Fruit fly (Drosophila melanogaster) whole organism, prepupa: ENCODE results near the gene CG7916.
A peak's percentile ranks its signal among the peaks of the same experiment; 100 is the strongest.

ENCODE experiments used
- CG10631 ChIP-seq: fragments of 200-800 bp; sonication (Bioruptor generic); optimal IDR thresholded peaks from 2 replicates; lab custom pipeline; 2016; ENCODE audit warnings: missing biosample characterization, missing genetic modification characterization
- CG10669 ChIP-seq: fragments of 200-800 bp; sonication (Bioruptor generic); optimal IDR thresholded peaks from 3 replicates; lab custom pipeline; 2018; ENCODE audit warnings: missing biosample characterization, mild to moderate bottlenecking, missing genetic modification characterization, moderate library complexity
- CG11294 ChIP-seq: fragments of 200-800 bp; sonication (Bioruptor generic); IDR thresholded peaks from 2 replicates; pipeline ENCODE4 v1.3.6; 2022; ENCODE audit warnings: missing biosample characterization, missing genetic modification characterization
- CG11762 ChIP-seq: fragments of 200-800 bp; sonication (Bioruptor generic); optimal IDR thresholded peaks from 3 replicates; lab custom pipeline; 2016; ENCODE audit warnings: missing biosample characterization, missing genetic modification characterization; ENCODE audit not compliant: insufficient read depth
- CG11902 ChIP-seq: fragments of 200-800 bp; sonication (Bioruptor generic); optimal IDR thresholded peaks from 3 replicates; lab custom pipeline; 2016; ENCODE audit warnings: missing biosample characterization, missing genetic modification characterization
- CG15336 ChIP-seq: fragments of 200-800 bp; sonication (Bioruptor generic); IDR thresholded peaks from 2 replicates; pipeline ENCODE4 v1.3.6; 2022; ENCODE audit warnings: missing biosample characterization, missing genetic modification characterization
- CG1621 ChIP-seq: fragments of 200-800 bp; sonication (Bioruptor generic); optimal IDR thresholded peaks from 3 replicates; lab custom pipeline; 2018; ENCODE audit warnings: missing biosample characterization, mild to moderate bottlenecking, missing genetic modification characterization
- CG16779 ChIP-seq: fragments of 200-800 bp; sonication (Bioruptor generic); optimal IDR thresholded peaks from 3 replicates; lab custom pipeline; 2017; ENCODE audit warnings: missing biosample characterization, mild to moderate bottlenecking, missing genetic modification characterization
- CG3032 ChIP-seq: fragments of 200-800 bp; optimal IDR thresholded peaks from 2 replicates; lab custom pipeline; 2019; ENCODE audit warnings: missing biosample characterization, mild to moderate bottlenecking, missing genetic modification characterization, moderate library complexity
- CG31627 ChIP-seq: fragments of 200-800 bp; sonication (Bioruptor generic); optimal IDR thresholded peaks from 3 replicates; lab custom pipeline; 2016; ENCODE audit warnings: missing biosample characterization, missing genetic modification characterization
- CG34406 ChIP-seq: fragments of 200-800 bp; sonication (Bioruptor generic); optimal IDR thresholded peaks from 3 replicates; lab custom pipeline; 2016; ENCODE audit warnings: missing biosample characterization, missing genetic modification characterization
- CG3919 ChIP-seq: fragments of 200-800 bp; sonication (Bioruptor generic); optimal IDR thresholded peaks from 3 replicates; lab custom pipeline; 2016; ENCODE audit warnings: missing biosample characterization, missing genetic modification characterization
- CG4318 ChIP-seq: fragments of 200-800 bp; sonication (Bioruptor generic); optimal IDR thresholded peaks from 3 replicates; lab custom pipeline; 2017; ENCODE audit warnings: missing biosample characterization, mild to moderate bottlenecking, missing genetic modification characterization
- CG6163 ChIP-seq: fragments of 200-800 bp; sonication (Bioruptor generic); IDR thresholded peaks from 3 replicates; pipeline ENCODE4 v1.3.6; 2022; ENCODE audit warnings: missing biosample characterization, missing genetic modification characterization
- CG6276 ChIP-seq: fragments of 200-800 bp; sonication (Bioruptor generic); optimal IDR thresholded peaks from 2 replicates; lab custom pipeline; 2017; ENCODE audit warnings: missing biosample characterization, mild to moderate bottlenecking, missing genetic modification characterization
- CG6792 ChIP-seq: fragments of 200-800 bp; sonication (Bioruptor generic); optimal IDR thresholded peaks from 3 replicates; lab custom pipeline; 2016; ENCODE audit warnings: missing biosample characterization, missing genetic modification characterization
- CG6808 ChIP-seq: fragments of 200-800 bp; sonication (Bioruptor generic); optimal IDR thresholded peaks from 3 replicates; lab custom pipeline; 2017; ENCODE audit warnings: missing biosample characterization, missing genetic modification characterization, mild to moderate bottlenecking, moderate library complexity, missing genetic modification reagents
- CG6854 ChIP-seq: fragments of 200-800 bp; sonication (Bioruptor generic); optimal IDR thresholded peaks from 2 replicates; lab custom pipeline; 2017; ENCODE audit warnings: missing biosample characterization, mild to moderate bottlenecking, missing genetic modification characterization
- CG7368 ChIP-seq: fragments of 200-800 bp; sonication (Bioruptor generic); optimal IDR thresholded peaks from 3 replicates; lab custom pipeline; 2016; ENCODE audit warnings: missing biosample characterization, missing genetic modification characterization
- CG8119 ChIP-seq: fragments of 200-800 bp; sonication (Bioruptor generic); IDR thresholded peaks from 3 replicates; pipeline ENCODE4 v1.3.6; 2022; ENCODE audit warnings: missing biosample characterization, missing genetic modification characterization
- CG8319 ChIP-seq: fragments of 200-800 bp; sonication (Bioruptor generic); optimal IDR thresholded peaks from 3 replicates; lab custom pipeline; 2016; ENCODE audit warnings: missing biosample characterization, missing genetic modification characterization
- CG8632 ChIP-seq: fragments of 200-800 bp; sonication (Bioruptor generic); optimal IDR thresholded peaks from 3 replicates; lab custom pipeline; 2016; ENCODE audit warnings: missing biosample characterization, missing genetic modification characterization
- Eip75B ChIP-seq: fragments of 200-800 bp; sonication (Bioruptor generic); optimal IDR thresholded peaks from 3 replicates; lab custom pipeline; 2016; ENCODE audit warnings: missing biosample characterization, missing genetic modification characterization
- Eip78C ChIP-seq: fragments of 200-800 bp; sonication (Bioruptor generic); peaks from one replicate; lab custom pipeline; 2016; ENCODE audit warnings: missing biosample characterization, missing genetic modification characterization
- Eip93F ChIP-seq: fragments of 200-800 bp; sonication (Bioruptor generic); optimal IDR thresholded peaks from 2 replicates; lab custom pipeline; 2016; ENCODE audit warnings: missing biosample characterization, mild to moderate bottlenecking, missing genetic modification characterization
- Ets21C ChIP-seq: fragments of 200-800 bp; sonication (Bioruptor generic); optimal IDR thresholded peaks from 3 replicates; lab custom pipeline; 2016; ENCODE audit warnings: missing biosample characterization, missing genetic modification characterization
- Gug ChIP-seq: fragments of 200-800 bp; sonication (Bioruptor generic); IDR thresholded peaks from 2 replicates; pipeline ENCODE4 v1.3.6; 2022; ENCODE audit warnings: missing biosample characterization, missing genetic modification characterization
- Hr38 ChIP-seq: sonication (Bioruptor generic); optimal IDR thresholded peaks from 2 replicates; lab custom pipeline; 2016; ENCODE audit warnings: missing biosample characterization, missing genetic modification characterization
- Hr39 ChIP-seq: fragments of 200-800 bp; sonication (Bioruptor generic); optimal IDR thresholded peaks from 2 replicates; lab custom pipeline; 2016; ENCODE audit warnings: missing biosample characterization, missing genetic modification characterization
- Lpt ChIP-seq: fragments of 200-800 bp; sonication (Bioruptor generic); optimal IDR thresholded peaks from 3 replicates; lab custom pipeline; 2016; ENCODE audit warnings: missing biosample characterization, missing genetic modification characterization
- OdsH ChIP-seq: fragments of 200-800 bp; sonication (Bioruptor generic); optimal IDR thresholded peaks from 3 replicates; lab custom pipeline; 2016; ENCODE audit warnings: missing biosample characterization, missing genetic modification characterization
- Smox ChIP-seq: fragments of 200-800 bp; sonication (Bioruptor generic); optimal IDR thresholded peaks from 3 replicates; lab custom pipeline; 2016; ENCODE audit warnings: missing biosample characterization, missing genetic modification characterization
- Sox102F ChIP-seq: fragments of 200-800 bp; sonication (Bioruptor generic); optimal IDR thresholded peaks from 2 replicates; lab custom pipeline; 2016; ENCODE audit warnings: missing biosample characterization, mild to moderate bottlenecking, missing genetic modification characterization
- Sox14 ChIP-seq: fragments of 200-800 bp; sonication (Bioruptor generic); optimal IDR thresholded peaks from 3 replicates; lab custom pipeline; 2016; ENCODE audit warnings: missing biosample characterization, missing genetic modification characterization
- Sox15 ChIP-seq: fragments of 200-800 bp; sonication (Bioruptor generic); optimal IDR thresholded peaks from 3 replicates; lab custom pipeline; 2016; ENCODE audit warnings: missing biosample characterization, missing genetic modification characterization
- achi ChIP-seq: fragments of 200-800 bp; sonication (Bioruptor generic); optimal IDR thresholded peaks from 3 replicates; lab custom pipeline; 2016; ENCODE audit warnings: missing biosample characterization, missing genetic modification characterization
- acj6 ChIP-seq: fragments of 200-800 bp; sonication (Bioruptor generic); optimal IDR thresholded peaks from 3 replicates; lab custom pipeline; 2016; ENCODE audit warnings: missing biosample characterization, missing genetic modification characterization
- dsx ChIP-seq: fragments of 200-800 bp; optimal IDR thresholded peaks from 3 replicates; lab custom pipeline; 2019; ENCODE audit warnings: missing biosample characterization, mild to moderate bottlenecking, missing genetic modification characterization, moderate library complexity; ENCODE audit not compliant: poor library complexity, severe bottlenecking
- esn ChIP-seq: fragments of 200-800 bp; sonication (Bioruptor generic); optimal IDR thresholded peaks from 2 replicates; lab custom pipeline; 2016; ENCODE audit warnings: missing biosample characterization, mild to moderate bottlenecking, missing genetic modification characterization, moderate library complexity
- fd59A ChIP-seq: fragments of 200-800 bp; sonication (Bioruptor generic); optimal IDR thresholded peaks from 2 replicates; lab custom pipeline; 2017; ENCODE audit warnings: missing biosample characterization, mild to moderate bottlenecking, missing genetic modification characterization, missing genetic modification reagents
- fd85E ChIP-seq: fragments of 200-800 bp; sonication (Bioruptor generic); optimal IDR thresholded peaks from 3 replicates; lab custom pipeline; 2016; ENCODE audit warnings: missing biosample characterization, missing genetic modification characterization
- fkh ChIP-seq: fragments of 200-800 bp; sonication (Bioruptor generic); optimal IDR thresholded peaks from 3 replicates; lab custom pipeline; 2017; ENCODE audit warnings: missing biosample characterization, mild to moderate bottlenecking, missing genetic modification characterization, moderate library complexity
- lz ChIP-seq: fragments of 200-800 bp; sonication (Bioruptor generic); optimal IDR thresholded peaks from 3 replicates; lab custom pipeline; 2016; ENCODE audit warnings: missing biosample characterization, missing genetic modification characterization
- net ChIP-seq: fragments of 200-800 bp; sonication (Bioruptor generic); optimal IDR thresholded peaks from 3 replicates; lab custom pipeline; 2016; ENCODE audit warnings: missing biosample characterization, missing genetic modification characterization
- salr ChIP-seq, 2 experiments: fragments of 200-800 bp; sonication (Bioruptor generic); optimal IDR thresholded peaks; 3 replicates each; lab custom pipeline; 2016 to 2018; ENCODE audit warnings: missing biosample characterization in 2 of 2, missing genetic modification characterization in 2 of 2, mild to moderate bottlenecking in 1 of 2
- ss ChIP-seq, 2 experiments: fragments of 200-800 bp; sonication (Bioruptor generic); optimal IDR thresholded peaks; 2 replicates in 1 of 2; 3 replicates in 1 of 2; lab custom pipeline; 2017 to 2018; ENCODE audit warnings: mild to moderate bottlenecking in 2 of 2, missing biosample characterization in 2 of 2, missing genetic modification characterization in 2 of 2, moderate library complexity in 1 of 2
- svp ChIP-seq: fragments of 200-800 bp; sonication (Bioruptor generic); peaks from one replicate; lab custom pipeline; 2016; ENCODE audit warnings: missing biosample characterization, missing genetic modification characterization
- topi ChIP-seq: fragments of 200-800 bp; sonication (Bioruptor generic); optimal IDR thresholded peaks from 3 replicates; lab custom pipeline; 2016; ENCODE audit warnings: missing biosample characterization, missing genetic modification characterization
- vri ChIP-seq: fragments of 200-800 bp; sonication (Bioruptor generic); optimal IDR thresholded peaks from 3 replicates; lab custom pipeline; 2016; ENCODE audit warnings: missing biosample characterization, mild to moderate bottlenecking, missing genetic modification characterization

The CG7916 gene

DNA sequence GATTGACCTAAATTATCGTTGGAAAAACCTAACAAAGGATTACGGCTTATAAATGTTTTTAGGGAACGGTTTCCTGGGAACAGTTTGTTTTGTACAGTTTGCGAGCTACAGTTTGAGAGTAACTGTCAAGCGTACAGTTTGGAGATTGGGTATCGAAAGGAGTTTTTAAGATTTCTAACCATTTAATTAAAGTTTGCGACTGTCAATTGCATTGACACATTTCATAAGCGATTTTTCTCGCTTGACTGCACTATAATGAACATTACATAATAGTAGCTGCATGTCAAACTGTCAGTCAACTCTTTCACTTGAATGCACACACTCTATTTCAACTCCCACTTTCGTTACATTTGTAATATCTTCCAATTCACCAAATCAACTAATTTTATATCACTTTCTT is 46.3 kb downstream of the CG7916 start:
- TF ChIP-seq CG31627 (GFP tag; lab: Kevin White, UChicago) (no peak), achi (GFP tag; lab: Kevin White, UChicago) (no peak), CG6276 (GFP tag; lab: Kevin White, UChicago) (no peak), dsx (no peak), CG6854 (no peak), CG11294 (no peak), CG6163 (GFP tag; lab: Robert Waterston, UW) (no peak), Ets21C (GFP tag; lab: Kevin White, UChicago) (no peak), acj6 (GFP tag; lab: Kevin White, UChicago) (no peak), CG3919 (no peak), CG4318 (GFP tag; lab: Kevin White, UChicago) (no peak), fd85E (GFP tag; lab: Kevin White, UChicago) (no peak), CG3032 (tag; lab: Kevin White, UChicago) (no peak), vri (no peak), Sox15 (no peak), CG6808 (GFP tag; lab: Kevin White, UChicago) (no peak)

DNA sequence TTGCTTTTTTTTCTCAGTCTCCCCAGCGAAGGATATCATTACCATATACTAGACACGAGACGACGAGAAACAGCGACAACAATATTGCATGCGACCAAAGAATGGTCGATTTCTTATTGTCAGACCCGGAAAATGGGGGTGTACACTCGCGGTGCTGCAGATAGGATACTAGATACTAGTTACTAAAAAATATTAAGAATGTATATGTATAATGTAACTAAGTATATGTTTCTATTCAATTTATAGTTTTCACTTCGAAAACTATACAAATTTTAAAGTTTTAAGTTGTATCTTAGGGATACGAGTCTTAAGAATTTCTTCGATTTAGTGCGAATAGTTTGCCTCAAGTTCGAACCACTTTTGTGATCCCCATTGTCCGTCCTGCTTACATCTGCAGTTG is 46.9 kb downstream of the CG7916 start:
- TF ChIP-seq fd59A (GFP tag; lab: Kevin White, UChicago): peak; percentile 43
- no peak for TF ChIP-seq fkh (GFP tag; lab: Kevin White, UChicago)
- TF ChIP-seq CG3032 (tag; lab: Kevin White, UChicago): peak; percentile 72
- TF ChIP-seq acj6 (GFP tag; lab: Kevin White, UChicago): peak; percentile 42
- no peak for TF ChIP-seq Ets21C (GFP tag; lab: Kevin White, UChicago)
- peak; percentile 20 for TF ChIP-seq Lpt (GFP tag; lab: Kevin White, UChicago)
- TF ChIP-seq salr (GFP tag; optimal IDR thresholded peaks at IDR 0.05; lab: Kevin White, UChicago): peak in 1 of 2 experiments; percentile 39
- peak; percentile 57 for TF ChIP-seq CG8632 (GFP tag; lab: Kevin White, UChicago)
- peak; percentile 64 for TF ChIP-seq dsx
- peak; percentile 36 for TF ChIP-seq CG11762 (GFP tag; lab: Kevin White, UChicago)
- TF ChIP-seq Smox: no peak
- TF ChIP-seq CG10669 (GFP tag; lab: Kevin White, UChicago): no peak
- no peak for TF ChIP-seq CG6854
- TF ChIP-seq svp: peak; percentile 48
- no peak for TF ChIP-seq Hr39 (GFP tag; lab: Kevin White, UChicago)
- TF ChIP-seq Eip93F (GFP tag; lab: Kevin White, UChicago): no peak
- no peak for TF ChIP-seq CG11294
- no peak for TF ChIP-seq Gug (GFP tag; lab: Robert Waterston, UW)
- no peak for TF ChIP-seq CG8319 (GFP tag; lab: Kevin White, UChicago)
- peak; percentile 43; the same call in 1 of the 3 replicates for TF ChIP-seq CG6163 (GFP tag; lab: Robert Waterston, UW)
- no peak for TF ChIP-seq Hr38 (GFP tag; lab: Kevin White, UChicago)
- TF ChIP-seq CG7368: peak; percentile 35
- TF ChIP-seq CG6276 (GFP tag; lab: Kevin White, UChicago): no peak
- TF ChIP-seq CG16779 (tag; lab: Kevin White, UChicago): peak; percentile 38
- TF ChIP-seq CG3919: no peak
- TF ChIP-seq Sox14: peak; percentile 22
- TF ChIP-seq ss (GFP tag; optimal IDR thresholded peaks at IDR 0.05; lab: Kevin White, UChicago): peak in 1 of 2 experiments; percentile 71
- peak; percentile 53 for TF ChIP-seq CG6792 (GFP tag; lab: Kevin White, UChicago)
- no peak for TF ChIP-seq OdsH (GFP tag; lab: Kevin White, UChicago)
- no peak for TF ChIP-seq CG31627 (GFP tag; lab: Kevin White, UChicago)
- TF ChIP-seq Eip78C (GFP tag; lab: Kevin White, UChicago): peak; percentile 86
- no peak for TF ChIP-seq vri
- TF ChIP-seq Eip75B (GFP tag; lab: Kevin White, UChicago): no peak
- TF ChIP-seq CG15336 (GFP tag; lab: Robert Waterston, UW): peak; percentile 56
- TF ChIP-seq CG10631 (GFP tag; lab: Kevin White, UChicago): no peak
- TF ChIP-seq CG8119 (GFP tag; lab: Robert Waterston, UW): peak; percentile 53; the same call in 2 of the 3 replicates
- peak; percentile 33 for TF ChIP-seq lz (GFP tag; lab: Kevin White, UChicago)
- TF ChIP-seq net (GFP tag; lab: Kevin White, UChicago): no peak
- peak; percentile 33 for TF ChIP-seq CG34406 (GFP tag; lab: Kevin White, UChicago)
- TF ChIP-seq topi (GFP tag; lab: Kevin White, UChicago): no peak
- TF ChIP-seq CG1621 (tag; lab: Kevin White, UChicago): no peak
- peak; percentile 43 for TF ChIP-seq esn
- no peak for TF ChIP-seq Sox102F (GFP tag; lab: Kevin White, UChicago)
- no peak for TF ChIP-seq CG11902 (GFP tag; lab: Kevin White, UChicago)
- TF ChIP-seq CG4318 (GFP tag; lab: Kevin White, UChicago): no peak
